Worm (Caenorhabditis elegans): Measurements from ENCODE around the gene K01A11.1.

Gene K01A11.1

ce11 chrIII:3404354-3404913 lies 26.9 kb downstream of the K01A11.1 start, which contains the start of the genes npp-9 and F59A2.5:
npp-9 (minus strand) TSS chrIII:3404479.
F59A2.5 (plus strand) TSS chrIII:3404863.
- TF ChIP-seq unc-62 (GFP tag; optimal IDR thresholded peaks at IDR 0.05) = no peak

DNA sequence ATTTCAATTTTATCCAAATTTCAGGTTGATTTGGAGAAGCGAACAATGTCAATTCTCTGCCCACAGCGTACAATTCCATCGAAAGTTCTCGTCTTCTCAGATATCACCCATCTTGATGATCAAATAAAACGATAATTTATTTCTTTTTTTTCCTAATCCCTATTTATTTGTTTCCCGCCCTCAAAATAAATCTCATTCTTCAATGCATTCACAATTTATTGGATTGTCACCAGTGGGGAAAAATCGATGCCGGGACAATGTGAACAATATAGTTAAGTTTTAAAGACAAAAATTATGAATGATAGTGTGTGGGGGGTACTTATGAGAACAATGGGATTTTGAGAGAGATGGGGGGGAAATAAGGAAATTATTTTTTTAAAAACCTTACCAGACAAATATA lies 30.8 kb downstream of the K01A11.1 start:
- no peak for TF ChIP-seq unc-62 (GFP tag; optimal IDR thresholded peaks at IDR 0.05)

ce11 chrIII:3398485-3398884 lies 32.8 kb downstream of the K01A11.1 start:
- TF ChIP-seq unc-62 (GFP tag; optimal IDR thresholded peaks at IDR 0.05) = no peak

ce11 chrIII:3397678-3398077 lies 33.6 kb downstream of the K01A11.1 start, which contains the start of gene clpf-1:
clpf-1 (plus strand) TSS chrIII:3397743.
- no peak for TF ChIP-seq unc-62 (GFP tag; optimal IDR thresholded peaks at IDR 0.05)

DNA sequence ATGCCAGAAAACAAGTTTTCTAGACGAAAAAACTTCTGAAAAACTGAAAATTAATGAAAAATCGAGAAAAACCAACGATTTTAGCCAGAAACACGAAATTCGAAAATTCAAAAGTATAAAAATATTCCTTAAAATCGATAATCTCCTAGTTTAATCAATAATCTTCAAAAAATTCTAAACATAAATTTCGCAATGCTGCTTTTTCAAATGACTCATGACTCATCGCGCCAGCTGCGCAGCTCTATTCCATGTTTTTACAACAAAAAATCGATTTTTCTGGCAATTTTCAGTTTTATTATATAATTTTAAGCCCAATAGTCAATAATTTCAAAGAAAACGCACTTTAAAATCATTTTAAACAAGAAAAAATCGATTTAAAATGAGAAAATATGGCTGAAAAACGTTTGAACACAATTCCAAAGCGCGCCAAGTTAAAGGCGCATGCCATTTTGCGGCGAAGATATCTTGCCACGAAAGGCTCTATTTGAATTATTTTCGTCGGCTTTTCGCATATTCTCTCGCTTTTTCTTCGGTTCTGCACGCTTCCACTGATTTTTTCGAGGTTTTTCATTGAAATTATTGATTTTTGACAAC lies 35.3 kb downstream of the K01A11.1 start, which contains the start of gene cri-3:
TSS of gene cri-3 (plus strand) at position 482 of the 594 bp plus-strand sequence.
- TF ChIP-seq unc-62 (GFP tag; optimal IDR thresholded peaks at IDR 0.05) = no peak

DNA sequence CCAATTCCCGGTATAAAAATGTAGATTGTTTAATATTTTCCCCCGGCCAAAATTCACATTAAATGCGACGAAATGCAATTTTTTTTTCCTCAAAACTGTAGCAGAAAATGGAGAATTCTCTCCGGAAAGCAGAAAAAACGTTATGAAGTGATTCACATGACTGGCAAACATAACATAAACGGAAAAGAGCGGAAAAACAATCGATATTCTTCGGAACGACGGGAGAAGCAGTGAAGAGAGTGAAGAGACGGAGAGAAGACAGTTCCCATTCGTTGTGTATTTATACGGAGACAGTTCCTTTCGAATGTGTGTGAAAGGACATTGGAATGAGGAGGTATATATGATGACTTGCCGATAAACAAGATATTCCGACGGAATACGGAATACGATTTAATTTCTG lies 36.2 kb downstream of the K01A11.1 start:
- TF ChIP-seq unc-62 (GFP tag; optimal IDR thresholded peaks at IDR 0.05) = no peak

- TF ChIP-seq unc-62 (GFP tag; optimal IDR thresholded peaks at IDR 0.05) = no peak
Observed at ce11 chrIII:3393687-3394086, 37.6 kb downstream of the K01A11.1 start, which contains the start of gene mlc-4. mlc-4 (minus strand) TSS chrIII:3393787.

DNA sequence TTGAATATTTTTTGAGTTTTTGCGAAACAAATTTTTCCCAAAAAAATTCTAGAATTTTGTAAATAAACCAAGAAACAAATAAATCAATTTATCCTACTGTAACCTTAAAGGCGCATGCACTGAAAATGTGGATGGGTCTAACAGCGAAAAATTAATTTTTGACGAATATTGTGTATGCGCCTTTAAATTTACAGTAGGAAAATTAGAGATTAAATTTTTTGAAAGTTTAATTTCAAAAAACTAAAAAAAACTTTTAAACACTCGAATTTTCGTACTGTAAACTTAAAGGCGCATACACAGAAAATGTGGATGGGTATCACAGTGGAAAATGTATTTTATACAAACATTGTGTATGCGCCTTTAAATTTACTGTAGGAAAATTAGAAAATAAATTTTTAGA lies 41.1 kb downstream of the K01A11.1 start:
- TF ChIP-seq unc-62 (GFP tag; optimal IDR thresholded peaks at IDR 0.05) = no peak

DNA sequence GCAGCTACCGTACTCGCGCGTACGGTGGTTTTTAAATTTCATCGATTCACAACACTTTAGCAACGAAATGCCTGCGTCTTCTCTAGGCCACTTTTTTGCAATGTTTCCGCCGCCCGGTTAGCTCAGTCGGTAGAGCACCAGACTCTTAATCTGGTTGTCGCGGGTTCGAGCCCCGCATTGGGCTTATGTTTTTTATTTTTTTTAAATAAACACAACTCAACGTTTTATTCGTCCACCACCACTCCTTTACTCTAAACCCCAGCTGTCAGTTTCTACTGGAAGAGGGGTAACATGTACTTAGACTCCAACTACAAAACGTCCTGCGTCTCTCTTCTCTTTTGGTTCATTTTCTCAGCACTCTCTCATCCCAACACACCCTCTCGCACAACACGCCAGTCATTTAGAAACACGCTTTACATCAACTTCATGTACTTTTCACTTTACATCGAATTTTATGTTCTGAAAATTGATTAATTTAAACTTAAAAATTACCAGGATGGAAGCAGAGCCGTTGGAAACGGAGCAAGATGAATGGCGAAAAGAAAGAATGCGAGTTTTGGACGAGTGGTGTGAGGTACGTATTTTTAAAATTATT lies 41.8 kb downstream of the K01A11.1 start, which contains the start of the genes elmd-1 and hecw-1:
TSS of gene elmd-1 (plus strand) at position 494 of the 595 bp plus-strand sequence.
TSS of gene hecw-1 (minus strand) at position 545 of the 595 bp plus-strand sequence.
- TF ChIP-seq unc-62 (GFP tag; optimal IDR thresholded peaks at IDR 0.05) = no peak

DNA sequence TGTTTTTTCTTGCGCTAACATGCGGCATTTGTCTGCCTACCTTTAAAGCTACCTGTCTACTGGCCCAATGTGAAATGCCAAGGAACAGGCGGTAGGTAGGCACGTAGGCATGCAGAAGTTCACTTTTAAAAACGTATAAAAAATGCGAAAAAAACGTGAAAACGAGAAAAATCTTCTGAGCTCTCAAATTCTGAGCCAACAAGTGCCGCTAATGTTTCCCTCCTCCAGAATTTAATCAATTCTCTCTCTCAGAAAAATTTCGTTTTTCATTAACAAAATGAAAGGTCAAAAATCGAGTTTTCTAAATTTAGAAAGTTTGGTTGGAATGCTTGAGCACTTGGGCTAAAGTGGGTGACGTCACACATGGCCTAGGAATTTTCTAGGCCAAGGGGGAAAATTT lies 48.8 kb downstream of the K01A11.1 start:
- TF ChIP-seq unc-62 (GFP tag; optimal IDR thresholded peaks at IDR 0.05) = no peak

DNA sequence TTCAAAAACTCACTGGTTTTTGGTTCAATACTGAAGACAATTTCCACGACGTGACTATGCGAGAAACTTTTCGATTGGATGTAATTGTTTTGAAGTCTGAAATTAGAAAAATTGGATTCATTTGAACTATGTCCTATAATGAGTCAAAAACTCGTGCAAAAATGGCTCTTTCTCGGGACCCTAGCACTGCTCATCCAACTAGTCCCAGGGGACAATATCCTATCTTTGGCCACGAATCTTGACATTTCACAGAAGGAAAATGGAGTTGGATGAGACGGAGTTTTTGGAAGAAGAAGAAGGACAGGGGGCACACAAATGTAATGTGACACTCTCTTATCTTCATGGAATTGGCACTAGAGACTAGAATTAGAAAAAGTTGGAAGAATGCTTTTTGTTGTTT lies 49.4 kb downstream of the K01A11.1 start:
- TF ChIP-seq unc-62 (GFP tag; optimal IDR thresholded peaks at IDR 0.05) = no peak

Measured in whole organism, dauer.